Worm (Caenorhabditis elegans) whole organism, L2 larva: ENCODE results near the gene T28D6.5.

ENCODE experiments used
- blmp-1 ChIP-seq: sonication (generic microtip); optimal IDR thresholded peaks from 2 replicates; lab custom pipeline; 2017; ENCODE audit warnings: missing genetic modification characterization, mild to moderate bottlenecking, missing compliant biosample characterization, antibody characterized with exemption, moderate library complexity; ENCODE audit not compliant: insufficient read depth
- nhr-10 ChIP-seq: sonication (generic microtip); optimal IDR thresholded peaks from 2 replicates; lab custom pipeline; 2017; ENCODE audit warnings: missing biosample characterization, missing genetic modification characterization
- nhr-237 ChIP-seq: fragments of 150-350 bp; optimal IDR thresholded peaks from 2 replicates; lab custom pipeline; 2014; ENCODE audit warnings: missing biosample characterization, missing genetic modification characterization

DNA sequence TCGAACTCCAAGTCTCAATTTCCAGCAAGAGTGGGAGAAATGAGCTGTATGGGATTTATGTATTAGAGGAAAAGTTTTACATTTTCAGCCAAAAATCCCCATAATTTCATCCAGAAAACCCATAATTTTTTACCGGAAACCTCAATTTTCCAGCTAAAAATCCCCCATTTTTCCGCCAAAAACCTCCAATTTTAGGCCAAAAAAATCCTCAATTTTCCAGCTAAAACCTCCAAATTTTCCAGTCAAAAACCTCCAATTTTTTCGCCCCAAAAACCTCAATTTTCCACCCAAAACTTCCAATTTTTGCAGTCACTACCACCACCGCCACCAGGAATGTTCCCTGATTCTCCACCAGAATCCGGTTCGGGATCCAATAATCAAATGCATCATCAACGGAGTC is 8.0 kb downstream of the T28D6.5 start:
- TF ChIP-seq blmp-1 (tag; lab: Kevin White, UChicago) (no peak), nhr-10 (no peak), nhr-237 (tag; lab: Kevin White, UChicago) (no peak)
